Worm (Caenorhabditis elegans) whole organism, late embryonic: Measurements from ENCODE around the gene ttr-23.

Source experiments
- fkh-10 ChIP-seq: fragments of 150-350 bp; optimal IDR thresholded peaks from 2 replicates; lab custom pipeline; 2014; ENCODE audit warnings: missing biosample characterization, missing genetic modification reagents, missing genetic modification characterization
- lim-6 ChIP-seq: sonication (generic microtip); optimal IDR thresholded peaks from 2 replicates; lab custom pipeline; 2016; ENCODE audit warnings: missing genetic modification characterization, missing compliant biosample characterization

DNA sequence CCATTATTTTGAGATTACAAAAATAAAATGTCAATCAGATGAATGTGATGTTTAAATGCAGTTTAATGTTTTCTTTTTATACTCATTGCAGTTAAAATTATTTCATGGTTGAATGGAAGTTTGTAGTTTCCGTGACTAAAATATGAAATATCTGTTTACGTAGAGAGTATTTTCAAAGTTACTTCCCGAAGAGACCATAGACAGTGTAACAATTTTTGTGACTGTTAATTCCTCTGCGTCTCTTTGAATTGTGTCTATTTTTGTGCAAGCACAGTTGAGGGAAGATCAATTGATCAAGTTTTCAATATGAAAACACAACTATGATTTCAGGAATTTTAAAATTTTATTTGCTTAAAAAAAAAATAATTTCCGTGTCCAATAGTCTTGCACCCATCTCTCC is 42.9 kb downstream of the ttr-23 start, which contains the start of gene F25D1.5:
- TF ChIP-seq fkh-10 (GFP tag; lab: Kevin White, UChicago) (no peak), lim-6 (no peak)
